Fruit fly (Drosophila melanogaster): ENCODE results near the gene RhoGAP93B.

dm6 chr3R:21042399-21042798, 55.2 kb downstream of the RhoGAP93B start, which contains the start of gene Dhc93AB:
- TF ChIP-seq h (optimal IDR thresholded peaks at IDR 0.05): no peak
- no peak for TF ChIP-seq insv (optimal IDR thresholded peaks at IDR 0.05)
- TF ChIP-seq Sin3A (optimal IDR thresholded peaks at IDR 0.05): no peak
- TF ChIP-seq Myc (optimal IDR thresholded peaks at IDR 0.05): no peak
- TF ChIP-seq psq (optimal IDR thresholded peaks at IDR 0.05): no peak
- TF ChIP-seq ttk (optimal IDR thresholded peaks at IDR 0.05): no peak

Measured in Kc167 (cell line).